Worm (Caenorhabditis elegans) whole organism, mixed stage, embryonic: Measurements from ENCODE around the gene Y50D4C.6.

Experiments
- M03D4.4 ChIP-seq: sonication (generic microtip); optimal IDR thresholded peaks from 2 replicates; lab custom pipeline; 2017; ENCODE audit warnings: mild to moderate bottlenecking, missing genetic modification characterization, missing compliant biosample characterization
- bed-3 ChIP-seq: fragments of 200-800 bp; sonication (Bioruptor generic); optimal IDR thresholded peaks from 3 replicates; lab custom pipeline; 2018; ENCODE audit warnings: mild to moderate bottlenecking, missing genetic modification characterization, moderate library complexity, missing compliant biosample characterization
- blmp-1 ChIP-seq: fragments of 150-350 bp; optimal IDR thresholded peaks from 2 replicates; lab custom pipeline; 2014; ENCODE audit warnings: missing biosample characterization, missing genetic modification characterization
- ceh-39 ChIP-seq: fragments of 150-350 bp; optimal IDR thresholded peaks from 2 replicates; lab custom pipeline; 2014; ENCODE audit warnings: missing biosample characterization, missing genetic modification characterization
- ceh-43 ChIP-seq: fragments of 200-800 bp; sonication (Bioruptor generic); optimal IDR thresholded peaks from 2 replicates; lab custom pipeline; 2018; ENCODE audit warnings: mild to moderate bottlenecking, missing genetic modification characterization, moderate library complexity, missing compliant biosample characterization
- ceh-83 ChIP-seq: fragments of 200-800 bp; sonication (Bioruptor generic); optimal IDR thresholded peaks from 2 replicates; lab custom pipeline; 2018; ENCODE audit warnings: mild to moderate bottlenecking, missing genetic modification characterization, missing compliant biosample characterization
- ces-1 ChIP-seq: fragments of 150-350 bp; optimal IDR thresholded peaks from 2 replicates; lab custom pipeline; 2014; ENCODE audit warnings: missing biosample characterization, missing genetic modification reagents, missing genetic modification characterization
- cnd-1 ChIP-seq: fragments of 200-800 bp; sonication (Bioruptor generic); optimal IDR thresholded peaks from 2 replicates; lab custom pipeline; 2018; ENCODE audit warnings: mild to moderate bottlenecking, missing genetic modification characterization, missing compliant biosample characterization
- drap-1 ChIP-seq: fragments of 200-800 bp; sonication (Bioruptor generic); optimal IDR thresholded peaks from 3 replicates; lab custom pipeline; 2018; ENCODE audit warnings: mild to moderate bottlenecking, missing genetic modification characterization, missing compliant biosample characterization
- elt-1 ChIP-seq: sonication (generic microtip); optimal IDR thresholded peaks from 2 replicates; lab custom pipeline; 2017; ENCODE audit warnings: missing genetic modification characterization, mild to moderate bottlenecking, missing compliant biosample characterization, antibody characterized with exemption, moderate library complexity, borderline replicate concordance; ENCODE audit not compliant: insufficient read depth
- elt-3 ChIP-seq: fragments of 150-350 bp; optimal IDR thresholded peaks from 2 replicates; lab custom pipeline; 2014; ENCODE audit warnings: missing biosample characterization, missing genetic modification characterization
- flh-1 ChIP-seq: fragments of 200-800 bp; sonication (Bioruptor generic); optimal IDR thresholded peaks from 2 replicates; lab custom pipeline; 2018; ENCODE audit warnings: mild to moderate bottlenecking, missing genetic modification characterization, moderate library complexity, missing compliant biosample characterization
- ham-2 ChIP-seq: fragments of 200-800 bp; sonication (Bioruptor generic); optimal IDR thresholded peaks from 2 replicates; lab custom pipeline; 2018; ENCODE audit warnings: mild to moderate bottlenecking, missing genetic modification characterization, missing compliant biosample characterization
- hlh-1 ChIP-seq: fragments of 150-350 bp; optimal IDR thresholded peaks from 2 replicates; lab custom pipeline; 2014; ENCODE audit warnings: missing biosample characterization, missing genetic modification reagents, missing genetic modification characterization
- lin-13 ChIP-seq: fragments of 150-350 bp; optimal IDR thresholded peaks from 2 replicates; lab custom pipeline; 2014; ENCODE audit warnings: missing biosample characterization, missing genetic modification characterization
- lin-32 ChIP-seq: fragments of 200-800 bp; sonication (Bioruptor generic); optimal IDR thresholded peaks from 2 replicates; lab custom pipeline; 2018; ENCODE audit warnings: mild to moderate bottlenecking, missing genetic modification characterization, missing compliant biosample characterization
- lsy-2 ChIP-seq: fragments of 150-350 bp; optimal IDR thresholded peaks from 2 replicates; lab custom pipeline; 2014; ENCODE audit warnings: missing biosample characterization, missing genetic modification characterization
- mab-5 ChIP-seq: fragments of 150-350 bp; optimal IDR thresholded peaks from 2 replicates; lab custom pipeline; 2014; ENCODE audit warnings: missing biosample characterization, missing genetic modification characterization
- mep-1 ChIP-seq: fragments of 150-350 bp; optimal IDR thresholded peaks from 2 replicates; lab custom pipeline; 2017; ENCODE audit warnings: missing biosample characterization, missing genetic modification reagents, missing genetic modification characterization, inconsistent platforms
- mls-2 ChIP-seq: sonication (generic microtip); optimal IDR thresholded peaks from 2 replicates; lab custom pipeline; 2016; ENCODE audit warnings: mild to moderate bottlenecking, missing genetic modification characterization, moderate library complexity, missing compliant biosample characterization
- nhr-12 ChIP-seq: fragments of 150-350 bp; optimal IDR thresholded peaks from 2 replicates; lab custom pipeline; 2014; ENCODE audit warnings: missing biosample characterization, missing genetic modification characterization
- nhr-2 ChIP-seq: fragments of 150-350 bp; optimal IDR thresholded peaks from 2 replicates; lab custom pipeline; 2014; ENCODE audit warnings: missing biosample characterization, missing genetic modification characterization
- nhr-28 ChIP-seq: fragments of 150-350 bp; optimal IDR thresholded peaks from 2 replicates; lab custom pipeline; 2014; ENCODE audit warnings: missing biosample characterization, missing genetic modification characterization
- nhr-76 ChIP-seq: sonication (generic microtip); optimal IDR thresholded peaks from 2 replicates; lab custom pipeline; 2017; ENCODE audit warnings: missing biosample characterization, missing genetic modification characterization
- pha-4 ChIP-seq: fragments of 150-350 bp; optimal IDR thresholded peaks from 2 replicates; lab custom pipeline; 2018; ENCODE audit warnings: missing biosample characterization, missing genetic modification reagents, missing genetic modification characterization
- sem-2 ChIP-seq: fragments of 200-800 bp; sonication (Bioruptor generic); optimal IDR thresholded peaks from 2 replicates; lab custom pipeline; 2018; ENCODE audit warnings: mild to moderate bottlenecking, missing genetic modification characterization, missing compliant biosample characterization
- snpc-4 ChIP-seq: fragments of 150-350 bp; optimal IDR thresholded peaks from 2 replicates; lab custom pipeline; 2014; ENCODE audit warnings: missing biosample characterization, missing genetic modification characterization
- sptf-1 ChIP-seq: sonication (generic microtip); optimal IDR thresholded peaks from 2 replicates; lab custom pipeline; 2017; ENCODE audit warnings: mild to moderate bottlenecking, missing genetic modification characterization, moderate library complexity, missing compliant biosample characterization
- tbx-8 ChIP-seq: fragments of 200-800 bp; sonication (Bioruptor generic); optimal IDR thresholded peaks from 2 replicates; lab custom pipeline; 2018; ENCODE audit warnings: mild to moderate bottlenecking, missing genetic modification characterization, moderate library complexity, missing compliant biosample characterization
- unc-120 ChIP-seq: sonication (generic microtip); optimal IDR thresholded peaks from 2 replicates; lab custom pipeline; 2017; ENCODE audit warnings: missing genetic modification characterization, missing compliant biosample characterization; ENCODE audit not compliant: poor library complexity, severe bottlenecking
- unc-39 ChIP-seq: fragments of 150-350 bp; optimal IDR thresholded peaks from 2 replicates; lab custom pipeline; 2014; ENCODE audit warnings: missing biosample characterization, missing genetic modification characterization
- unc-62 ChIP-seq: fragments of 150-350 bp; optimal IDR thresholded peaks from 2 replicates; lab custom pipeline; 2014; ENCODE audit warnings: missing biosample characterization, missing genetic modification reagents, missing genetic modification characterization
- ztf-11 ChIP-seq: fragments of 150-350 bp; optimal IDR thresholded peaks from 2 replicates; lab custom pipeline; 2014; ENCODE audit warnings: missing biosample characterization, missing genetic modification characterization

Y50D4C.6 gene

DNA sequence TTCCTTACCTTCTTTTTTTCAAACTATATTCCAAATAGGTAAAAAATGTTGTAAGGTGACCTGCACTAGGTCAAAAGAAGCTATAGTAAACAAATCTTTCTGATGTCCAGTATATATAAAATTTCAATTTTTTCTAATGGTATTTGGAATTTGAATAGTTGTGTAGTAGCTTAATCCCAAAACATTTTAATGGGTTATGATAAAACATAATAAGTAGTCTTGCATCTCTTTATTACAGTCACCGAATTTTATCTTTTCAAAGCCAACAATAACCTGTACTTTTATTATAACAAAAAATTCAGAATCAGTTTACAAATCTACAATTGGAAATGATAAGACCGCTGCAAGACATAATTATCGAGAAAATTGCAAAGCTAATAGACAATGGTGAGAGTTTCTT, 32.2 kb downstream of the Y50D4C.6 start, which contains the start of gene H24K24.2:
Gene H24K24.2 (plus strand): TSS at position 301 of the 400 bp plus-strand sequence.
- no peak for TF ChIP-seq sptf-1 (tag; lab: Kevin White, UChicago)
- no peak for TF ChIP-seq ces-1 (GFP tag; lab: Kevin White, UChicago)
- no peak for TF ChIP-seq lsy-2 (tag; lab: Kevin White, UChicago)
- TF ChIP-seq lin-32 (GFP tag; lab: Kevin White, UChicago) = no peak
- no peak for TF ChIP-seq blmp-1
- TF ChIP-seq drap-1 (GFP tag; lab: Kevin White, UChicago) = no peak
- no peak for TF ChIP-seq mab-5 (tag; lab: Kevin White, UChicago)

ce11 chrV:915716-916115, 33.9 kb downstream of the Y50D4C.6 start:
- no peak for TF ChIP-seq mep-1 (tag; lab: Kevin White, UChicago)
- TF ChIP-seq hlh-1 (tag; lab: Kevin White, UChicago) = no peak
- TF ChIP-seq bed-3 (GFP tag; lab: Kevin White, UChicago) = no peak
- TF ChIP-seq cnd-1 (tag; lab: Kevin White, UChicago) = no peak
- no peak for TF ChIP-seq lsy-2 (tag; lab: Kevin White, UChicago)
- TF ChIP-seq nhr-12 (tag; lab: Kevin White, UChicago) = no peak
- no peak for TF ChIP-seq ceh-39 (tag; lab: Kevin White, UChicago)

- TF ChIP-seq elt-3 (tag; lab: Kevin White, UChicago) = no peak
These were observed 38.2 kb downstream of the Y50D4C.6 start, which contains the start of gene adh-5 for ce11 chrV:911474-911873. Gene adh-5 (plus strand): TSS chrV:911774.

DNA sequence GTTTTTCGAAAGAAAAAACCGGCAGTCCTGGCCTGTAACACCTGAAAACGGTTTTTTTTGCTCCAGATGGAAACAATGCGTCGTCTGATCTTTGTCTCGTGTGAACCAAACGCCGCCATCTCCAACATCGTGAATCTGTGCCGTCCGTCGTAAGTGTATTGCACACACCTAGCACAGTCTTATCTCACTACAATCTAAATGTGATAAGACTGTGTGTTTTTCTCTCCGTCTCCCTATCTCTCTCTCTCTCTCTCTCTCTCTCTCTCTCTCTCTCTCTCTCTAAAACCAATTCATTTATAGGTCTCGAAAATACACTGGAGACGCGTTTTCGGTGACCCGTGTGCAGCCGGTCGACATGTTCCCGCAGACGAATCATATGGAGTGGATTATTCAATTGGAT, 39.1 kb downstream of the Y50D4C.6 start:
- TF ChIP-seq elt-1 (tag; lab: Kevin White, UChicago) = peak; percentile 81
- no peak for TF ChIP-seq sem-2 (GFP tag; lab: Kevin White, UChicago)
- no peak for TF ChIP-seq nhr-76 (tag; lab: Kevin White, UChicago)

- no peak for TF ChIP-seq cnd-1 (tag; lab: Kevin White, UChicago)
- TF ChIP-seq tbx-8 = no peak
- no peak for TF ChIP-seq sem-2 (GFP tag; lab: Kevin White, UChicago)
- no peak for TF ChIP-seq bed-3 (GFP tag; lab: Kevin White, UChicago)
- no peak for TF ChIP-seq ztf-11 (tag; lab: Kevin White, UChicago)
- no peak for TF ChIP-seq elt-3 (tag; lab: Kevin White, UChicago)
- no peak for TF ChIP-seq mls-2 (tag; lab: Kevin White, UChicago)
- TF ChIP-seq unc-39 (tag; lab: Kevin White, UChicago) = no peak
- TF ChIP-seq ceh-39 (tag; lab: Kevin White, UChicago) = no peak
- TF ChIP-seq elt-1 (tag; lab: Kevin White, UChicago) = no peak
- TF ChIP-seq unc-120 (tag; lab: Kevin White, UChicago) = no peak
- TF ChIP-seq lin-32 (GFP tag; lab: Kevin White, UChicago) = no peak
- TF ChIP-seq snpc-4 = no peak
- TF ChIP-seq nhr-12 (tag; lab: Kevin White, UChicago) = no peak
- no peak for TF ChIP-seq mep-1 (tag; lab: Kevin White, UChicago)
- TF ChIP-seq hlh-1 (tag; lab: Kevin White, UChicago) = no peak
These were observed 41.0 kb downstream of the Y50D4C.6 start for ce11 chrV:908681-909080.

DNA sequence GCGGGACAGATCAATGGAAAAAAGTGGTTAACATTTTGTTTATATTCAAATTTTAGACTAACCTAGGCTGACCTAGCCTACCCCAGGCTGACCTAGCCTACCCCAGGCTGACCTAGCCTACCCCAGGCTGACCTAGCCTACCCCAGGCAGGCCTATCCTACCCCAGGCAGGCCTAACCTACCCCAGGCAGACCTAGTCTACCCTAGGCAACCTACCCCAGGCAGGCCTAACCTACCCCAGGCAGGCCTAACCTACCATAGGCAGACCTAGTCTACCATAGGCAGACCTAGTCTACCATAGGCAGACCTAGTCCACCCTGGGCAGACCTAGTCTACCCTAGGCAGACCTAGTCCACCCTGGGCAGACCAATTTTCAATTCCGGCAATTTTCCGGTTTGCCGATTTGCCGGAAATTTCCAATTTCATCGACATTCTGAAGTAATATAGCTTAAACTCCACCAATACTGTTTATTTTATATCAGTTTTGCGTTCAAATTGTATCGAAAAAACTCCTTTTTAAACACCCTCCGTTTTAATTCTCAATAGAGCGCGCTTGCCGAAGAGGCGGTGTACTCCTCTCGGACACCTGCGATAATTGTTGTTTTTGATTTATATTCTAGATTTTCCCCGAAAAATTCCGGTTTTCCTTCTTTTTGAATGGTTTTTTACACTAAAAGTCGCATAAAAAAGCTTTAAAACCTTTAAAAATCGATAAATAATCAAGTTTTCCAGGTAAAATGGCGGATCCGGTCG, 45.3 kb downstream of the Y50D4C.6 start, which contains the start of gene trm-2A:
Gene trm-2A (plus strand): TSS at position 732 of the 752 bp plus-strand sequence.
- TF ChIP-seq lin-13 (tag; lab: Kevin White, UChicago) = peak; percentile 59
- TF ChIP-seq unc-39 (tag; lab: Kevin White, UChicago) = no peak
- TF ChIP-seq mls-2 (tag; lab: Kevin White, UChicago) = no peak
- TF ChIP-seq tbx-8 = no peak
- TF ChIP-seq snpc-4 = no peak
- peak; percentile 51 for TF ChIP-seq lsy-2 (tag; lab: Kevin White, UChicago)
- no peak for TF ChIP-seq nhr-12 (tag; lab: Kevin White, UChicago)
- TF ChIP-seq drap-1 (GFP tag; lab: Kevin White, UChicago) = no peak
- peak; percentile 81 for TF ChIP-seq mep-1 (tag; lab: Kevin White, UChicago)
- no peak for TF ChIP-seq ham-2 (GFP tag; lab: Kevin White, UChicago)
- TF ChIP-seq hlh-1 (tag; lab: Kevin White, UChicago) = peak; percentile 17
- TF ChIP-seq nhr-76 (tag; lab: Kevin White, UChicago) = no peak
- no peak for TF ChIP-seq sptf-1 (tag; lab: Kevin White, UChicago)
- no peak for TF ChIP-seq ceh-43 (GFP tag; lab: Kevin White, UChicago)
- peak; percentile 63 for TF ChIP-seq pha-4 (tag; lab: Kevin White, UChicago)
- no peak for TF ChIP-seq ztf-11 (tag; lab: Kevin White, UChicago)
- TF ChIP-seq ceh-83 (GFP tag; lab: Kevin White, UChicago) = no peak
- TF ChIP-seq bed-3 (GFP tag; lab: Kevin White, UChicago) = no peak
- TF ChIP-seq elt-1 (tag; lab: Kevin White, UChicago) = no peak
- TF ChIP-seq unc-62 = no peak
- peak; percentile 4 for TF ChIP-seq unc-120 (tag; lab: Kevin White, UChicago)
- peak; percentile 38 for TF ChIP-seq ceh-39 (tag; lab: Kevin White, UChicago)
- no peak for TF ChIP-seq cnd-1 (tag; lab: Kevin White, UChicago)
- no peak for TF ChIP-seq sem-2 (GFP tag; lab: Kevin White, UChicago)
- TF ChIP-seq elt-3 (tag; lab: Kevin White, UChicago) = no peak
- no peak for TF ChIP-seq flh-1 (GFP tag; lab: Kevin White, UChicago)
- no peak for TF ChIP-seq mab-5 (tag; lab: Kevin White, UChicago)
- TF ChIP-seq nhr-2 = no peak
- TF ChIP-seq M03D4.4 = no peak
- TF ChIP-seq nhr-28 (tag; lab: Kevin White, UChicago) = no peak
- peak; percentile 50 for TF ChIP-seq ces-1 (GFP tag; lab: Kevin White, UChicago)
